Worm (Caenorhabditis elegans): ENCODE data around the gene tat-6.
A peak's percentile ranks its signal among the peaks of the same experiment; 100 is the strongest.
"Not testable (repeated sequence)": the region's sequence is repeated elsewhere in the genome, so short reads cannot be mapped to it uniquely, and the experiment has no call there.

tat-6 gene

ce11 chrV:3094351-3094750 is 34.6 kb upstream of the tat-6 start, which contains the start of gene cyp-33C9:
cyp-33C9 (minus strand) TSS chrV:3094561.
- TF ChIP-seq peb-1 (tag; optimal IDR thresholded peaks at IDR 0.05) (no peak), R02D3.7 (tag; optimal IDR thresholded peaks at IDR 0.05) (no peak), sma-9 (GFP tag; optimal IDR thresholded peaks at IDR 0.05) (peak; percentile 47), sma-9 (tag; optimal IDR thresholded peaks at IDR 0.05) (no peak), blmp-1 (tag; optimal IDR thresholded peaks at IDR 0.05; ENCODE audit: insufficient read depth) (no peak), fos-1 (tag; optimal IDR thresholded peaks at IDR 0.05) (peak; percentile 19), C34F6.9 (tag; optimal IDR thresholded peaks at IDR 0.05) (peak; percentile 50), nhr-129 (tag; optimal IDR thresholded peaks at IDR 0.05) (peak; percentile 12)

ce11 chrV:3100527-3100926 is 28.4 kb upstream of the tat-6 start:
- TF ChIP-seq zag-1 (tag; optimal IDR thresholded peaks at IDR 0.05) (no peak), elt-3 (tag; optimal IDR thresholded peaks at IDR 0.05) (no peak), ZK546.5 (tag; optimal IDR thresholded peaks at IDR 0.05) (no peak), unc-55 (GFP tag; optimal IDR thresholded peaks at IDR 0.05) (no peak), R02D3.7 (tag; optimal IDR thresholded peaks at IDR 0.05) (no peak), nhr-6 (tag; optimal IDR thresholded peaks at IDR 0.05) (no peak), crh-2 (tag; optimal IDR thresholded peaks at IDR 0.05) (no peak), aly-2 (tag; optimal IDR thresholded peaks at IDR 0.05) (no peak), nhr-10 (tag; optimal IDR thresholded peaks at IDR 0.05) (no peak), gmeb-1 (tag; optimal IDR thresholded peaks at IDR 0.05) (no peak), mdl-1 (tag; optimal IDR thresholded peaks at IDR 0.05) (no peak), nhr-77 (tag; optimal IDR thresholded peaks at IDR 0.05) (no peak), snpc-4 (tag; optimal IDR thresholded peaks at IDR 0.05) (no peak), ama-1 (optimal IDR thresholded peaks at IDR 0.05) (no peak), nhr-25 (tag; optimal IDR thresholded peaks at IDR 0.05) (no peak), dmd-4 (tag; optimal IDR thresholded peaks at IDR 0.05) (no peak)

- TF ChIP-seq lin-11, mab-5, ztf-4 (tag; optimal IDR thresholded peaks at IDR 0.05): not testable (repeated sequence)
These were observed 26.9 kb upstream of the tat-6 start, which contains the start of gene Y73C8C.4 for ce11 chrV:3102049-3102448. Y73C8C.4 (minus strand) TSS chrV:3102149.

ce11 chrV:3104134-3104533 is 24.8 kb upstream of the tat-6 start, which contains the start of gene str-66:
str-66 (minus strand) TSS chrV:3104234.
- TF ChIP-seq nhr-23 (tag; optimal IDR thresholded peaks at IDR 0.05) (no peak), nhr-21 (tag; optimal IDR thresholded peaks at IDR 0.05) (no peak), ztf-1 (GFP tag; conservative IDR thresholded peaks at IDR 0.05) (no peak), aly-2 (tag; optimal IDR thresholded peaks at IDR 0.05) (no peak), gmeb-1 (tag; optimal IDR thresholded peaks at IDR 0.05) (no peak), skn-1 (tag; optimal IDR thresholded peaks at IDR 0.05) (no peak), unc-55 (GFP tag; optimal IDR thresholded peaks at IDR 0.05) (no peak), ztf-11 (tag; optimal IDR thresholded peaks at IDR 0.05) (no peak), mab-5 (tag; optimal IDR thresholded peaks at IDR 0.05) (no peak), mbf-1 (tag; optimal IDR thresholded peaks at IDR 0.05) (no peak), alr-1 (tag; optimal IDR thresholded peaks at IDR 0.05) (no peak), ztf-4 (tag; optimal IDR thresholded peaks at IDR 0.05) (no peak), egl-27 (tag; optimal IDR thresholded peaks at IDR 0.05) (no peak), lin-11 (tag; optimal IDR thresholded peaks at IDR 0.05) (no peak), elt-1 (tag; optimal IDR thresholded peaks at IDR 0.05) (no peak), unc-39 (tag; optimal IDR thresholded peaks at IDR 0.05) (no peak)

ce11 chrV:3105810-3106209 is 23.1 kb upstream of the tat-6 start, which contains the start of gene str-69:
str-69 (minus strand) TSS chrV:3105910.
- TF ChIP-seq lsy-2 (tag; optimal IDR thresholded peaks at IDR 0.05) (no peak), sma-3 (GFP tag; optimal IDR thresholded peaks at IDR 0.05) (no peak), mdl-1 (tag; optimal IDR thresholded peaks at IDR 0.05) (no peak), nhr-23 (tag; optimal IDR thresholded peaks at IDR 0.05) (no peak), ZK546.5 (tag; optimal IDR thresholded peaks at IDR 0.05) (no peak), nhr-21 (tag; optimal IDR thresholded peaks at IDR 0.05) (no peak)

Measured in whole organism, L2 larva.